Fruit fly (Drosophila melanogaster): Measurements from ENCODE around the gene Blos4.

dm6 chr3L:10894159-10894558 is 15.3 kb downstream of the Blos4 start, which contains the start of gene Cpr67Fb:
- TF ChIP-seq CG8301 (tag; optimal IDR thresholded peaks at IDR 0.05) (no peak), Snoo (tag; optimal IDR thresholded peaks at IDR 0.05) (no peak), Pif1A (GFP tag; optimal IDR thresholded peaks at IDR 0.05) (no peak), CG9948 (tag; optimal IDR thresholded peaks at IDR 0.05) (no peak), CG8159 (tag; optimal IDR thresholded peaks at IDR 0.05) (no peak), fd96Ca (GFP tag; IDR thresholded peaks at IDR 0.05) (no peak), rn (GFP tag; IDR thresholded peaks at IDR 0.05) (no peak), CG4496 (GFP tag; IDR thresholded peaks at IDR 0.05) (no peak), CG15710 (tag; optimal IDR thresholded peaks at IDR 0.05) (no peak), CG17806 (tag; optimal IDR thresholded peaks at IDR 0.05) (no peak)

All from whole organism, pupa.